Worm (Caenorhabditis elegans) whole organism, late embryonic: ENCODE results near the gene sri-37.
"Not testable (repeated sequence)": the region's sequence is repeated elsewhere in the genome, so short reads cannot be mapped to it uniquely, and the experiment has no call there.

Experiments
- C38D4.7 ChIP-seq: fragments of 200-800 bp; sonication (Bioruptor generic); optimal IDR thresholded peaks from 2 replicates; lab custom pipeline; 2018; ENCODE audit warnings: mild to moderate bottlenecking, missing genetic modification characterization, moderate library complexity, missing compliant biosample characterization
- T23F11.4 ChIP-seq: fragments of 200-800 bp; sonication (Bioruptor generic); optimal IDR thresholded peaks from 2 replicates; lab custom pipeline; 2018; ENCODE audit warnings: mild to moderate bottlenecking, missing genetic modification characterization, missing compliant biosample characterization
- ceh-34 ChIP-seq: sonication (generic microtip); optimal IDR thresholded peaks from 2 replicates; lab custom pipeline; 2016; ENCODE audit warnings: mild to moderate bottlenecking, missing genetic modification characterization, missing compliant biosample characterization
- ceh-9 ChIP-seq: sonication (generic microtip); optimal IDR thresholded peaks from 2 replicates; lab custom pipeline; 2016; ENCODE audit warnings: mild to moderate bottlenecking, missing genetic modification characterization, inconsistent platforms, missing compliant biosample characterization
- dve-1 ChIP-seq: sonication (generic microtip); optimal IDR thresholded peaks from 2 replicates; lab custom pipeline; 2017; ENCODE audit warnings: antibody characterized with exemption, mild to moderate bottlenecking, missing genetic modification characterization, missing compliant biosample characterization
- elt-2 ChIP-seq: sonication (generic microtip); optimal IDR thresholded peaks from 2 replicates; lab custom pipeline; 2016; ENCODE audit warnings: missing genetic modification reagents, missing genetic modification characterization, missing compliant biosample characterization
- ttx-3 ChIP-seq: sonication (generic microtip); optimal IDR thresholded peaks from 2 replicates; lab custom pipeline; 2016; ENCODE audit warnings: missing genetic modification reagents, missing genetic modification characterization, missing compliant biosample characterization
- unc-42 ChIP-seq: sonication (generic microtip); optimal IDR thresholded peaks from 2 replicates; lab custom pipeline; 2016; ENCODE audit warnings: missing genotype, missing genetic modification characterization, missing compliant biosample characterization

DNA sequence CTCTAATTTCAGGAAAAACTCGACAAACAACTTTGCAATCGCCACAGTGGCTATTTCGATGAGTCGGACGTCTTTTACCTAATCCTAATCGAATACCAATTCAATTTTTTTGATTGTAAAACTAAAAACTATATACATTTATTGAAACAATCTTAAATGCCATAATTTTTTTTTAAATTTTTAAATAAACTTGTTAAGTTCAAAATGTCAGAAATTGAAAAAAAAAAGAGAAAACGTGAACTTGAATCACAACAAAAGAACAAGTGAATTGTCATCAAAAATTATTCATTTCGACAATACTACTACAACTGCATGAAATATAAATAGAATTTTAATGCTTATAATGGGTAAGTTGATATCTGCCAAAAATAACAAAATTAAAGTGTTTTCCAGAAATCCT is 17.1 kb upstream of the sri-37 start, which contains the start of gene D2062.13:
- not testable (repeated sequence) for TF ChIP-seq elt-2 (tag; lab: Kevin White, UChicago); unc-42; dve-1; ceh-9 (tag; lab: Kevin White, UChicago); T23F11.4 (GFP tag; lab: Kevin White, UChicago); C38D4.7 (GFP tag; lab: Kevin White, UChicago); ceh-34 (tag; lab: Kevin White, UChicago); ttx-3
